Fruit fly (Drosophila melanogaster) whole organism, wandering third instar larva: Measurements from ENCODE around the gene CG13737.

Experiments used
- CrebA ChIP-seq: fragments of 200-800 bp; sonication (Bioruptor generic); optimal IDR thresholded peaks from 2 replicates; lab custom pipeline; 2016; ENCODE audit warnings: missing biosample characterization, mild to moderate bottlenecking, missing genetic modification characterization, borderline replicate concordance
- Dfd ChIP-seq: fragments of >200 bp; optimal IDR thresholded peaks from 2 replicates; lab custom pipeline; 2017; ENCODE audit warnings: missing biosample characterization, missing genetic modification characterization
- Mio ChIP-seq: sonication (Bioruptor generic); optimal IDR thresholded peaks from 2 replicates; lab custom pipeline; 2016; ENCODE audit warnings: missing biosample characterization, missing genetic modification characterization
- fru ChIP-seq: fragments of 200-800 bp; sonication (Bioruptor generic); optimal IDR thresholded peaks from 3 replicates; lab custom pipeline; 2016; ENCODE audit warnings: missing biosample characterization, mild to moderate bottlenecking, missing genetic modification characterization
- psq ChIP-seq: fragments of 200-800 bp; sonication (Bioruptor generic); optimal IDR thresholded peaks from 3 replicates; lab custom pipeline; 2017; ENCODE audit warnings: missing biosample characterization, mild to moderate bottlenecking, missing genetic modification characterization, moderate library complexity
- tai ChIP-seq: sonication (Bioruptor generic); optimal IDR thresholded peaks from 2 replicates; lab custom pipeline; 2016; ENCODE audit warnings: missing biosample characterization, missing genetic modification characterization
- usp ChIP-seq: fragments of >200 bp; optimal IDR thresholded peaks from 2 replicates; lab custom pipeline; 2017; ENCODE audit warnings: missing biosample characterization, missing genetic modification characterization

DNA sequence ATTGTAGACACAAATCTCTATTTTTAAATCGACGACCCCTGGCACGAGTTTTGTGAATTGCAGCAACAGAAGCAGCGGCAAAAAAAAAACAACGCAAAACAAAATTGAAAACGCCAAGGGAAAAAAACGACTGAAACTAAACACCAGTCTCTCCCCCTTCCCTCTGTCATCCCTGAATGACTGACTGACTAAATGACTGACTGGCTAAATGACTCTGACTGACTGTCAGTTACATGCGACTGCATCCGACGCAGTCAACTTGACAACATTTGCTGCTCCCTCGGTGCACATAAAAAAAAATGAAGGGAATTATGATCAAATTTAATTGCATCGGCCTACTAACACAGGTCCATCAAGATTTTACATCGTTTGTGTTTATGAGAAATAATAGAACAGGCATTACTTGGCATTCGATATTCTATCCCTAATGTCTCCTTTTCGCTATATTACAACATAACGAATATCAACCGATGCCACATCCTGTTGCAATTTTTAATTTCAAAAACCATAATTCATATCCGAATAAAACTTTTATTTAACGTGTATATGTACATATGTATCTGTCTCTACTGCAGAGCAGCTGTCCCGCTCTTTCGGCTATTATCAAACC is 38.9 kb downstream of the CG13737 start:
- TF ChIP-seq fru = peak; percentile 36
- no peak for TF ChIP-seq CrebA
- no peak for TF ChIP-seq Dfd (GFP tag; lab: Kevin White, UChicago)
- TF ChIP-seq Mio (GFP tag; lab: Kevin White, UChicago) = no peak
- TF ChIP-seq psq (GFP tag; lab: Kevin White, UChicago) = no peak
- TF ChIP-seq tai (GFP tag; lab: Kevin White, UChicago) = no peak
- no peak for TF ChIP-seq usp
